Worm (Caenorhabditis elegans): ENCODE results near the gene srj-45.

- TF ChIP-seq hlh-12 (tag; optimal IDR thresholded peaks at IDR 0.05) (no peak), fkh-3 (tag; optimal IDR thresholded peaks at IDR 0.05) (no peak), ceh-100 (GFP tag; IDR thresholded peaks at IDR 0.05) (no peak)
Observed at ce11 chrV:2859738-2860137, 23.3 kb upstream of the srj-45 start, which contains the start of gene srj-54.

All from whole organism, young adult.